Worm (Caenorhabditis elegans) whole organism, early embryonic: ENCODE measurements around the gene srh-138.

Source experiments
- B0310.2 ChIP-seq: sonication (generic microtip); optimal IDR thresholded peaks from 2 replicates; lab custom pipeline; 2016; ENCODE audit warnings: mild to moderate bottlenecking, missing genetic modification characterization, missing compliant biosample characterization
- F13C5.2 ChIP-seq: sonication (generic microtip); optimal IDR thresholded peaks from 2 replicates; lab custom pipeline; 2017; ENCODE audit warnings: mild to moderate bottlenecking, missing genetic modification characterization, inconsistent platforms, missing compliant biosample characterization
- aly-1 ChIP-seq: sonication (generic microtip); optimal IDR thresholded peaks from 2 replicates; lab custom pipeline; 2016; ENCODE audit warnings: missing genetic modification characterization, missing compliant biosample characterization
- ama-1 ChIP-seq: fragments of 150-350 bp; optimal IDR thresholded peaks from 2 replicates; lab custom pipeline; 2014
- ceh-13 ChIP-seq: fragments of 200-800 bp; sonication (Bioruptor generic); optimal IDR thresholded peaks from 2 replicates; lab custom pipeline; 2018; ENCODE audit warnings: mild to moderate bottlenecking, missing genetic modification characterization, missing compliant biosample characterization
- ceh-36 ChIP-seq: sonication (generic microtip); optimal IDR thresholded peaks from 2 replicates; lab custom pipeline; 2016; ENCODE audit warnings: missing genetic modification characterization, inconsistent platforms, missing compliant biosample characterization
- ets-7 ChIP-seq: sonication (generic microtip); optimal IDR thresholded peaks from 2 replicates; lab custom pipeline; 2016; ENCODE audit warnings: missing genotype, missing genetic modification characterization, missing compliant biosample characterization
- flt-1 ChIP-seq: fragments of 200-800 bp; sonication (Bioruptor generic); IDR thresholded peaks from 2 replicates; pipeline ENCODE4 v1.3.6; 2022; ENCODE audit warnings: missing genetic modification characterization, missing compliant biosample characterization
- hmbx-1 ChIP-seq: sonication (generic microtip); optimal IDR thresholded peaks from 2 replicates; lab custom pipeline; 2016; ENCODE audit warnings: mild to moderate bottlenecking, missing genetic modification characterization, missing compliant biosample characterization
- hmg-4 ChIP-seq: fragments of 200-800 bp; sonication (Bioruptor generic); optimal IDR thresholded peaks from 2 replicates; lab custom pipeline; 2018; ENCODE audit warnings: mild to moderate bottlenecking, missing genetic modification characterization, missing compliant biosample characterization
- hnd-1 ChIP-seq: sonication (generic microtip); optimal IDR thresholded peaks from 2 replicates; lab custom pipeline; 2016; ENCODE audit warnings: missing genetic modification characterization, missing compliant biosample characterization
- pes-1 ChIP-seq: fragments of 200-800 bp; sonication (Bioruptor generic); IDR thresholded peaks from 2 replicates; pipeline ENCODE4 v1.3.6; 2022; ENCODE audit warnings: missing genetic modification reagents, missing genetic modification characterization, missing compliant biosample characterization
- scrt-1 ChIP-seq: fragments of 200-800 bp; sonication (Bioruptor generic); IDR thresholded peaks from 2 replicates; pipeline ENCODE4 v1.3.6; 2022; ENCODE audit warnings: missing genetic modification characterization, missing compliant biosample characterization
- sea-1 ChIP-seq: fragments of 200-800 bp; sonication (Bioruptor generic); conservative IDR thresholded peaks from 2 replicates; pipeline ENCODE4 v1.3.6; 2022; ENCODE audit warnings: missing genetic modification characterization, missing compliant biosample characterization
- tbx-11 ChIP-seq: fragments of 200-800 bp; sonication (Bioruptor generic); IDR thresholded peaks from 2 replicates; pipeline ENCODE4 v1.3.6; 2022; ENCODE audit warnings: missing genetic modification characterization, missing compliant biosample characterization
- tbx-37 ChIP-seq: fragments of 200-800 bp; sonication (Bioruptor generic); conservative IDR thresholded peaks from 2 replicates; pipeline ENCODE4 v1.3.6; 2022; ENCODE audit warnings: missing genetic modification reagents, missing genetic modification characterization, missing compliant biosample characterization
- tra-4 ChIP-seq: sonication (generic microtip); optimal IDR thresholded peaks from 2 replicates; lab custom pipeline; 2017; ENCODE audit warnings: missing genetic modification characterization, missing compliant biosample characterization

The srh-138 gene

ce11 chrV:16479275-16479674 lies 8.5 kb upstream of the srh-138 start, which contains the start of gene T08G3.11:
Gene T08G3.11 (minus strand): TSS chrV:16479375.
- TF ChIP-seq tra-4 (tag; lab: Kevin White, UChicago) = no peak
- TF ChIP-seq ama-1 (lab: Kevin White, UChicago) = no peak
- TF ChIP-seq tbx-11 (GFP tag; lab: Robert Waterston, UW) = no peak
- TF ChIP-seq hmbx-1 (tag; lab: Kevin White, UChicago) = no peak
- no peak for TF ChIP-seq scrt-1 (GFP tag; lab: Robert Waterston, UW)
- TF ChIP-seq flt-1 (GFP tag; lab: Robert Waterston, UW) = no peak
- TF ChIP-seq hmg-4 (GFP tag; lab: Kevin White, UChicago) = no peak
- no peak for TF ChIP-seq sea-1 (GFP tag; lab: Robert Waterston, UW)
- no peak for TF ChIP-seq F13C5.2 (tag; lab: Kevin White, UChicago)

ce11 chrV:16471995-16472563 lies 1.3 kb upstream of the srh-138 start, which contains the start of gene srw-35:
Gene srw-35 (plus strand): TSS chrV:16472513.
- no peak for TF ChIP-seq hmg-4 (GFP tag; lab: Kevin White, UChicago)
- no peak for TF ChIP-seq ets-7 (tag; lab: Kevin White, UChicago)
- no peak for TF ChIP-seq B0310.2 (tag; lab: Kevin White, UChicago)
- no peak for TF ChIP-seq ceh-13 (GFP tag; lab: Kevin White, UChicago)
- no peak for TF ChIP-seq pes-1 (GFP tag; lab: Robert Waterston, UW)
- TF ChIP-seq tbx-37 = no peak
- TF ChIP-seq hmbx-1 (tag; lab: Kevin White, UChicago) = no peak
- TF ChIP-seq sea-1 (GFP tag; lab: Robert Waterston, UW) = no peak
- TF ChIP-seq flt-1 (GFP tag; lab: Robert Waterston, UW) = no peak

DNA sequence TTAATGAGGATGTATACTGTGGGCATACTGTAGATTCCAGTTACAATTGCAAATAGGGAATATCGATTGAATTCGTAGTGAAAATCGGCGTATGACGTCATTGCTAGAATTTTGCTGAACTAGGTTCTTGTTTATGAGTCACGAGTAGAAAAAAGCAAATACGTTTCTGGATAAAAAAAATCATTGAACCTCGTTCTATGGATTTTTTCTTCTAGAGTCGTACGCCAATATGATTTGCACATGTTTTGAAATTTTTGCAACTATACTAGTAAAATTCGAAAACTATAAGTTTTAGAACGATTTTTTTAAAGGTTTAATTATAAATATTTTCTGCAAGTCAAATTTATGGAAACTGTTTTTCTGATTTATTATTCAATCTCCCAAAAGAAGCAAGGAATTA lies 3.0 kb downstream of the srh-138 start, which contains the start of gene sru-44:
Gene sru-44 (minus strand): TSS at position 101 of the 400 bp plus-strand sequence.
- TF ChIP-seq aly-1 (tag; lab: Kevin White, UChicago) = no peak
- TF ChIP-seq flt-1 (GFP tag; lab: Robert Waterston, UW) = no peak
- TF ChIP-seq B0310.2 (tag; lab: Kevin White, UChicago) = no peak
- TF ChIP-seq hmbx-1 (tag; lab: Kevin White, UChicago) = no peak
- TF ChIP-seq tbx-37 = no peak

- TF ChIP-seq ama-1 (lab: Kevin White, UChicago) (no peak), B0310.2 (tag; lab: Kevin White, UChicago) (no peak), hmbx-1 (tag; lab: Kevin White, UChicago) (no peak), ceh-13 (GFP tag; lab: Kevin White, UChicago) (no peak), scrt-1 (GFP tag; lab: Robert Waterston, UW) (no peak), F13C5.2 (tag; lab: Kevin White, UChicago) (no peak), hnd-1 (tag; lab: Kevin White, UChicago) (no peak), aly-1 (tag; lab: Kevin White, UChicago) (no peak)
Measured at ce11 chrV:16460866-16461265, 9.9 kb downstream of the srh-138 start, which contains the start of gene srh-142. Gene srh-142 (minus strand): TSS chrV:16460966.

DNA sequence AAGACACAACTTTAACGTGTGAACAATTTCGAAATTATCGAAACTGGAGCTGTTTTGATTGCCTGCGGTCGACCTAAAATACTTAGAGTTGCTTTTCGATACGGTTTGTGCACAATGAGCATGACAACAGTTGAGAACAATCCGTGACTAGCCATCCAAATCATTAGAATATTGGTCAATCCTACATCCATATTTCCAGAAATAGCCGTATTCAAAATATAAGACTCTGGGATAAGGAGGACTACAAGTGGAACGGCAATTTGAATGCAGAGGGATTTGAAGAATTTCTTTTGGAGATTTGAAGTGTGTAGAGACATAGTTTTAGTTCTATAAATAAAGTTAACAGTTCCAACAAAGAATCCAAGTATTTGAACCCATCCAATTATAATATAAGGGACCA lies 11.4 kb downstream of the srh-138 start:
- no peak for TF ChIP-seq ets-7 (tag; lab: Kevin White, UChicago)

- TF ChIP-seq hmbx-1 (tag; lab: Kevin White, UChicago) (no peak), ama-1 (lab: Kevin White, UChicago) (no peak), flt-1 (GFP tag; lab: Robert Waterston, UW) (no peak), tbx-11 (GFP tag; lab: Robert Waterston, UW) (no peak), ceh-13 (GFP tag; lab: Kevin White, UChicago) (no peak), ceh-36 (tag; lab: Kevin White, UChicago) (no peak), tra-4 (tag; lab: Kevin White, UChicago) (no peak), B0310.2 (tag; lab: Kevin White, UChicago) (no peak), tbx-37 (no peak), sea-1 (GFP tag; lab: Robert Waterston, UW) (no peak), aly-1 (tag; lab: Kevin White, UChicago) (no peak), F13C5.2 (tag; lab: Kevin White, UChicago) (no peak), scrt-1 (GFP tag; lab: Robert Waterston, UW) (no peak), ets-7 (tag; lab: Kevin White, UChicago) (no peak), hnd-1 (tag; lab: Kevin White, UChicago) (no peak)
Measured at ce11 chrV:16458714-16459113, 12.1 kb downstream of the srh-138 start, which contains the start of gene str-15. Gene str-15 (minus strand): TSS chrV:16458814.

DNA sequence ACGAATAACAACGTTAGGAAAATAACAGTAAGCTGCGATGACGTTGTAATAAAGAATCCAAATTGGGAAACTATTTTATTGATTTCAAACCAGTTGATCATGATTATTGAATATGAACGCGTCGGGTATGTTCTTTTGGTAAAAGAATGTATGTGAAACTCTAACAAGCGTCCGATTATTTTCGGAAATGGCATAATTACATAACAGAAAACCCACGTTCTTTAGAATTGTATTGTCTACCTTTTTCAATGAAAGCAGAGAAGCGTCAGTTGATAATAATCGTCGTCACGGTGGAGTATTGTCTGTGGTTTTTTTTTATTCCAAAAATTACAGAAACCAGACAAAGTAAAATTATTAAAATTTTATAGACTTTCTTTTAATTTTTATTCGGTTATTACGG lies 15.8 kb downstream of the srh-138 start, which contains the start of gene str-14:
Gene str-14 (minus strand): TSS at position 101 of the 400 bp plus-strand sequence.
- no peak for TF ChIP-seq hnd-1 (tag; lab: Kevin White, UChicago)
- TF ChIP-seq sea-1 (GFP tag; lab: Robert Waterston, UW) = no peak
- no peak for TF ChIP-seq tbx-11 (GFP tag; lab: Robert Waterston, UW)
- TF ChIP-seq scrt-1 (GFP tag; lab: Robert Waterston, UW) = no peak
- no peak for TF ChIP-seq ets-7 (tag; lab: Kevin White, UChicago)
- no peak for TF ChIP-seq aly-1 (tag; lab: Kevin White, UChicago)
- no peak for TF ChIP-seq tbx-37
- no peak for TF ChIP-seq hmg-4 (GFP tag; lab: Kevin White, UChicago)
- TF ChIP-seq tra-4 (tag; lab: Kevin White, UChicago) = no peak
- TF ChIP-seq B0310.2 (tag; lab: Kevin White, UChicago) = no peak
- TF ChIP-seq pes-1 (GFP tag; lab: Robert Waterston, UW) = no peak
